Fruit fly (Drosophila melanogaster) whole organism, embryonic: Measurements from ENCODE around the gene ph-p.

Source experiments
- Abd-B ChIP-seq: fragments of 200-800 bp; sonication (Bioruptor generic); optimal IDR thresholded peaks from 2 replicates; lab custom pipeline; 2018; ENCODE audit warnings: missing biosample characterization, mild to moderate bottlenecking, missing genetic modification characterization, moderate library complexity
- Awh ChIP-seq: fragments of 200-800 bp; sonication (Bioruptor generic); IDR thresholded peaks from 2 replicates; pipeline ENCODE4, ENCODE4 v1.3.6; 2022; ENCODE audit warnings: missing biosample characterization, missing genetic modification characterization
- B-H2 ChIP-seq: fragments of 200-800 bp; sonication (Bioruptor generic); optimal IDR thresholded peaks from 2 replicates; lab custom pipeline; 2018; ENCODE audit warnings: missing biosample characterization, mild to moderate bottlenecking, missing genetic modification characterization
- BtbVII ChIP-seq: fragments of 200-800 bp; sonication (Bioruptor generic); optimal IDR thresholded peaks from 3 replicates; lab custom pipeline; 2017; ENCODE audit warnings: missing biosample characterization, mild to moderate bottlenecking, missing genetic modification characterization
- CG12942 ChIP-seq: fragments of 200-800 bp; sonication (Bioruptor generic); optimal IDR thresholded peaks from 3 replicates; lab custom pipeline; 2016; ENCODE audit warnings: missing biosample characterization, missing genetic modification characterization
- CG17328 ChIP-seq: fragments of 200-800 bp; sonication (Bioruptor generic); IDR thresholded peaks from 2 replicates; pipeline ENCODE4 v1.3.6; 2022; ENCODE audit warnings: missing biosample characterization, missing genetic modification characterization
- CG17385 ChIP-seq: fragments of 200-800 bp; sonication (Bioruptor generic); optimal IDR thresholded peaks from 3 replicates; lab custom pipeline; 2018; ENCODE audit warnings: missing biosample characterization, mild to moderate bottlenecking, missing genetic modification characterization
- CG17802 ChIP-seq: fragments of 200-800 bp; sonication (Bioruptor generic); optimal IDR thresholded peaks from 2 replicates; lab custom pipeline; 2018; ENCODE audit warnings: missing biosample characterization, mild to moderate bottlenecking, missing genetic modification characterization, moderate library complexity
- CG1832 ChIP-seq: fragments of 200-800 bp; sonication (Bioruptor generic); optimal IDR thresholded peaks from 2 replicates; lab custom pipeline; 2017; ENCODE audit warnings: missing biosample characterization, mild to moderate bottlenecking, missing genetic modification characterization, inconsistent platforms
- CG32767 ChIP-seq: fragments of 200-800 bp; sonication (Bioruptor generic); IDR thresholded peaks from 2 replicates; pipeline ENCODE4 v1.3.6; 2022; ENCODE audit warnings: missing biosample characterization, missing genetic modification characterization
- CG33557 ChIP-seq: fragments of 200-800 bp; sonication (Bioruptor generic); optimal IDR thresholded peaks from 2 replicates; lab custom pipeline; 2019; ENCODE audit warnings: missing biosample characterization, mild to moderate bottlenecking, missing genetic modification characterization, moderate library complexity
- CG4707 ChIP-seq: fragments of 200-800 bp; sonication (Bioruptor generic); optimal IDR thresholded peaks from 2 replicates; lab custom pipeline; 2018; ENCODE audit warnings: missing biosample characterization, mild to moderate bottlenecking, missing genetic modification characterization, moderate library complexity
- CG4854 ChIP-seq: fragments of 200-800 bp; sonication (Bioruptor generic); optimal IDR thresholded peaks from 2 replicates; lab custom pipeline; 2016; ENCODE audit warnings: missing biosample characterization, missing genetic modification characterization, inconsistent platforms
- CG8290 ChIP-seq, 3 experiments: fragments of 200-800 bp; sonication (Bioruptor generic); optimal IDR thresholded peaks; 2 replicates each; lab custom pipeline; 2016 to 2019; ENCODE audit warnings: missing biosample characterization in 3 of 3, missing genetic modification characterization in 3 of 3, mild to moderate bottlenecking in 2 of 3, moderate library complexity in 1 of 3
- CG8388 ChIP-seq: fragments of 200-800 bp; sonication (Bioruptor generic); optimal IDR thresholded peaks from 2 replicates; lab custom pipeline; 2019; ENCODE audit warnings: missing biosample characterization, mild to moderate bottlenecking, missing genetic modification characterization, moderate library complexity
- CG9215 ChIP-seq: fragments of 200-800 bp; sonication (Bioruptor generic); IDR thresholded peaks from 2 replicates; pipeline ENCODE4 v1.3.6; 2022; ENCODE audit warnings: missing biosample characterization, missing genetic modification characterization
- Deaf1 ChIP-seq: fragments of 200-800 bp; optimal IDR thresholded peaks from 3 replicates; lab custom pipeline; 2019; ENCODE audit warnings: missing biosample characterization, mild to moderate bottlenecking, missing genetic modification characterization, moderate library complexity
- Ets97D ChIP-seq: fragments of 200-800 bp; sonication (Bioruptor generic); optimal IDR thresholded peaks from 3 replicates; lab custom pipeline; 2016; ENCODE audit warnings: missing biosample characterization, missing genetic modification characterization
- HmgZ ChIP-seq: fragments of 200-800 bp; sonication (Bioruptor generic); optimal IDR thresholded peaks from 2 replicates; lab custom pipeline; 2018; ENCODE audit warnings: missing biosample characterization, mild to moderate bottlenecking, missing genetic modification characterization
- Jarid2 ChIP-seq: fragments of 200-800 bp; sonication (Bioruptor generic); optimal IDR thresholded peaks from 3 replicates; lab custom pipeline; 2017; ENCODE audit warnings: mild to moderate bottlenecking, missing biosample characterization, missing genetic modification reagents, missing genetic modification characterization
- Med ChIP-seq: fragments of 200-800 bp; sonication (Bioruptor generic); peaks from one replicate; lab custom pipeline; 2016; ENCODE audit warnings: missing biosample characterization, missing genetic modification characterization, mild to moderate bottlenecking, inconsistent platforms, moderate library complexity
- NfI ChIP-seq: fragments of 200-800 bp; sonication (Bioruptor generic); optimal IDR thresholded peaks from 3 replicates; lab custom pipeline; 2018; ENCODE audit warnings: missing biosample characterization, mild to moderate bottlenecking, missing genetic modification characterization, moderate library complexity
- Opbp ChIP-seq: fragments of 200-800 bp; sonication (Bioruptor generic); IDR thresholded peaks from 3 replicates; pipeline ENCODE4 v1.3.6; 2022; ENCODE audit warnings: missing biosample characterization, missing genetic modification characterization; ENCODE audit not compliant: partially characterized antibody
- abd-A ChIP-seq: fragments of 200-800 bp; sonication (Bioruptor generic); optimal IDR thresholded peaks from 3 replicates; lab custom pipeline; 2019; ENCODE audit warnings: missing biosample characterization, mild to moderate bottlenecking, missing genetic modification characterization, moderate library complexity
- ash1 ChIP-seq: fragments of 200-800 bp; sonication (Bioruptor generic); optimal IDR thresholded peaks from 2 replicates; lab custom pipeline; 2018; ENCODE audit warnings: missing biosample characterization, mild to moderate bottlenecking, missing genetic modification characterization
- cad ChIP-seq: fragments of >200 bp; optimal IDR thresholded peaks from 2 replicates; lab custom pipeline; 2017; ENCODE audit warnings: missing biosample characterization, missing genetic modification characterization
- crol ChIP-seq: fragments of 200-800 bp; sonication (Bioruptor generic); IDR thresholded peaks from 2 replicates; pipeline ENCODE4 v1.3.6; 2022; ENCODE audit warnings: missing biosample characterization, missing genetic modification characterization
- cwo ChIP-seq: fragments of 200-800 bp; sonication (Bioruptor generic); optimal IDR thresholded peaks from 3 replicates; lab custom pipeline; 2017; ENCODE audit warnings: missing biosample characterization, missing genetic modification characterization, mild to moderate bottlenecking, moderate library complexity, missing genetic modification reagents
- fd64A ChIP-seq: fragments of 200-800 bp; sonication (Bioruptor generic); optimal IDR thresholded peaks from 3 replicates; lab custom pipeline; 2018; ENCODE audit warnings: missing biosample characterization, mild to moderate bottlenecking, missing genetic modification characterization
- grau ChIP-seq: fragments of 200-800 bp; optimal IDR thresholded peaks from 3 replicates; lab custom pipeline; 2019; ENCODE audit warnings: missing biosample characterization, mild to moderate bottlenecking, missing genetic modification characterization, moderate library complexity
- her ChIP-seq: fragments of 200-800 bp; sonication (Bioruptor generic); optimal IDR thresholded peaks from 2 replicates; lab custom pipeline; 2016; ENCODE audit warnings: missing biosample characterization, missing genetic modification characterization
- insv ChIP-seq, 2 experiments: fragments of 200-800 bp; sonication (Bioruptor generic); optimal IDR thresholded peaks; 3 replicates each; lab custom pipeline; 2016 to 2018; ENCODE audit warnings: missing biosample characterization in 2 of 2, missing genetic modification characterization in 2 of 2
- mam ChIP-seq: fragments of 200-800 bp; sonication (Bioruptor generic); optimal IDR thresholded peaks from 3 replicates; lab custom pipeline; 2016; ENCODE audit warnings: missing biosample characterization, missing genetic modification characterization
- mirr ChIP-seq: fragments of 200-800 bp; sonication (Bioruptor generic); optimal IDR thresholded peaks from 3 replicates; lab custom pipeline; 2018; ENCODE audit warnings: missing biosample characterization, mild to moderate bottlenecking, missing genetic modification characterization
- nerfin-1 ChIP-seq: fragments of 200-800 bp; sonication (Bioruptor generic); optimal IDR thresholded peaks from 3 replicates; lab custom pipeline; 2019; ENCODE audit warnings: missing biosample characterization, mild to moderate bottlenecking, missing genetic modification characterization, moderate library complexity
- otp ChIP-seq: fragments of 200-800 bp; sonication (Bioruptor generic); IDR thresholded peaks from 3 replicates; pipeline ENCODE4, ENCODE4 v1.3.6; 2022; ENCODE audit warnings: missing biosample characterization, missing genetic modification characterization
- pfk ChIP-seq: fragments of 200-800 bp; sonication (Bioruptor generic); optimal IDR thresholded peaks from 2 replicates; lab custom pipeline; 2018; ENCODE audit warnings: missing biosample characterization, mild to moderate bottlenecking, missing genetic modification characterization, moderate library complexity
- phol ChIP-seq: fragments of 200-800 bp; sonication (Bioruptor generic); optimal IDR thresholded peaks from 3 replicates; lab custom pipeline; 2018; ENCODE audit warnings: missing biosample characterization, mild to moderate bottlenecking, missing genetic modification characterization, moderate library complexity
- sr ChIP-seq: fragments of 200-800 bp; sonication (Bioruptor generic); IDR thresholded peaks from 3 replicates; pipeline ENCODE4 v1.3.6; 2022; ENCODE audit warnings: missing biosample characterization, missing genetic modification characterization
- twi ChIP-seq: fragments of 200-800 bp; optimal IDR thresholded peaks from 2 replicates; lab custom pipeline; 2019; ENCODE audit warnings: missing biosample characterization, mild to moderate bottlenecking, missing genetic modification characterization, moderate library complexity
- vfl ChIP-seq: fragments of 200-800 bp; sonication (Bioruptor generic); optimal IDR thresholded peaks from 2 replicates; lab custom pipeline; 2016; ENCODE audit warnings: missing biosample characterization, missing genetic modification characterization
- zen ChIP-seq: fragments of 200-800 bp; sonication (Bioruptor generic); optimal IDR thresholded peaks from 3 replicates; lab custom pipeline; 2018; ENCODE audit warnings: missing biosample characterization, mild to moderate bottlenecking, missing genetic modification characterization, moderate library complexity

ph-p gene

DNA sequence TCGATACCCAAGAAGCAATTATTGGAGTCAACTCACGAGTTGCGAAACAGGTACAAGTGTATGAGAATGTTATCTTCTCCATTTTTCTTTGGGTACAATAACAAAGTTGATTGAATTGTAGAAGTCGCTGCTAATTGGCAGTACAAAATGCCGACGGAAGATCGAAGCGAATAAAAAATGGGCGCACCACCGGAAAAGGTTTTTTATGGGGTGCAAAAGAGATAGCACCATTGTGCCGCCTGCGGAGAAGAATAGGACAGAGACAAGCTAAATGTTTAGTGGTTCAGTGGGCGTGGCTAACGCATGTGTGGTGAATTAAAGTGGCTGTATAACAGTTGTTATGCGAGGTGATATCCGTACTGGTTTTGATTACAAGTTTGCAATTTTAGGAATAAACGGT, 2.3 kb upstream of the ph-p start (continued):
- no peak for TF ChIP-seq mam
- TF ChIP-seq CG12942 (GFP tag; lab: Kevin White, UChicago), result no peak
- peak; percentile 84 for TF ChIP-seq CG1832
- peak; percentile 7 for TF ChIP-seq CG8388 (GFP tag; lab: Kevin White, UChicago)
- TF ChIP-seq ash1 (GFP tag; lab: Kevin White, UChicago), result peak; percentile 92
- no peak for TF ChIP-seq CG9215 (GFP tag; lab: Robert Waterston, UW)
- TF ChIP-seq nerfin-1, result peak; percentile 29
- TF ChIP-seq B-H2 (GFP tag; lab: Kevin White, UChicago), result peak; percentile 44
- no peak for TF ChIP-seq CG17802 (tag; lab: Kevin White, UChicago)
- no peak for TF ChIP-seq Awh (GFP tag; lab: Robert Waterston, UW)
- TF ChIP-seq vfl, result no peak
- TF ChIP-seq CG32767 (GFP tag; lab: Robert Waterston, UW), result peak; percentile 29; the same call in 1 of the 2 replicates
- TF ChIP-seq CG33557 (GFP tag; lab: Kevin White, UChicago), result peak; percentile 8
- peak; percentile 24 for TF ChIP-seq phol (tag; lab: Kevin White, UChicago)
- no peak for TF ChIP-seq grau
- peak; percentile 5 for TF ChIP-seq CG4707 (GFP tag; lab: Kevin White, UChicago)
- TF ChIP-seq Opbp (GFP tag; lab: Robert Waterston, UW), result 0 out of 3 replicates have a peak, but pooled peaks have one; percentile 29
- TF ChIP-seq BtbVII (GFP tag; lab: Kevin White, UChicago), result no peak
- TF ChIP-seq CG17385 (GFP tag; lab: Kevin White, UChicago), result peak; percentile 1
- TF ChIP-seq Med (GFP tag; lab: Kevin White, UChicago), result peak; percentile 77
- peak; percentile 9 for TF ChIP-seq twi (tag; lab: Kevin White, UChicago)
- no peak for TF ChIP-seq CG8290 (GFP tag; optimal IDR thresholded peaks at IDR 0.05; lab: Kevin White, UChicago)
- peak in 1 of 2 experiments; percentile 15 for TF ChIP-seq CG8290 (tag; optimal IDR thresholded peaks at IDR 0.05; lab: Kevin White, UChicago)
- no peak for TF ChIP-seq sr
- peak; percentile 86 for TF ChIP-seq abd-A
- TF ChIP-seq cwo (GFP tag; lab: Kevin White, UChicago), result no peak
- peak; percentile 9 for TF ChIP-seq Abd-B
- TF ChIP-seq cad (GFP tag; lab: Kevin White, UChicago), result peak; percentile 60
- TF ChIP-seq Ets97D (GFP tag; lab: Kevin White, UChicago), result peak; percentile 79
- TF ChIP-seq NfI (GFP tag; lab: Kevin White, UChicago), result peak; percentile 30
- TF ChIP-seq fd64A (GFP tag; lab: Kevin White, UChicago), result no peak
- peak; percentile 8; the same call in 1 of the 2 replicates for TF ChIP-seq crol (GFP tag; lab: Robert Waterston, UW)
- TF ChIP-seq pfk (GFP tag; lab: Kevin White, UChicago), result peak; percentile 58
- 0 out of 3 replicates have a peak, but pooled peaks have one; percentile 41 for TF ChIP-seq otp (GFP tag; lab: Robert Waterston, UW)
- peak; percentile 54 for TF ChIP-seq Jarid2
- TF ChIP-seq Deaf1 (tag; lab: Kevin White, UChicago), result peak; percentile 19
- TF ChIP-seq CG4854 (GFP tag; lab: Kevin White, UChicago), result no peak
- no peak for TF ChIP-seq her (GFP tag; lab: Kevin White, UChicago)
- TF ChIP-seq HmgZ (tag; lab: Kevin White, UChicago), result no peak
- no peak for TF ChIP-seq insv (GFP tag; optimal IDR thresholded peaks at IDR 0.05; lab: Kevin White, UChicago)
- TF ChIP-seq mirr (GFP tag; lab: Kevin White, UChicago), result peak; percentile 46
- peak; percentile 10 for TF ChIP-seq zen (tag; lab: Kevin White, UChicago)
- TF ChIP-seq CG17328 (GFP tag; lab: Robert Waterston, UW), result 0 out of 2 replicates have a peak, but pooled peaks have one; percentile 6
